Worm (Caenorhabditis elegans) whole organism, mixed stage, embryonic: ENCODE measurements around the gene K04C2.8.

Experiments
- M03D4.4 ChIP-seq: sonication (generic microtip); optimal IDR thresholded peaks from 2 replicates; lab custom pipeline; 2017; ENCODE audit warnings: mild to moderate bottlenecking, missing genetic modification characterization, missing compliant biosample characterization
- bed-3 ChIP-seq: fragments of 200-800 bp; sonication (Bioruptor generic); optimal IDR thresholded peaks from 3 replicates; lab custom pipeline; 2018; ENCODE audit warnings: mild to moderate bottlenecking, missing genetic modification characterization, moderate library complexity, missing compliant biosample characterization
- blmp-1 ChIP-seq: fragments of 150-350 bp; optimal IDR thresholded peaks from 2 replicates; lab custom pipeline; 2014; ENCODE audit warnings: missing biosample characterization, missing genetic modification characterization
- ceh-39 ChIP-seq: fragments of 150-350 bp; optimal IDR thresholded peaks from 2 replicates; lab custom pipeline; 2014; ENCODE audit warnings: missing biosample characterization, missing genetic modification characterization
- ces-1 ChIP-seq: fragments of 150-350 bp; optimal IDR thresholded peaks from 2 replicates; lab custom pipeline; 2014; ENCODE audit warnings: missing biosample characterization, missing genetic modification reagents, missing genetic modification characterization
- cnd-1 ChIP-seq: fragments of 200-800 bp; sonication (Bioruptor generic); optimal IDR thresholded peaks from 2 replicates; lab custom pipeline; 2018; ENCODE audit warnings: mild to moderate bottlenecking, missing genetic modification characterization, missing compliant biosample characterization
- elt-3 ChIP-seq: fragments of 150-350 bp; optimal IDR thresholded peaks from 2 replicates; lab custom pipeline; 2014; ENCODE audit warnings: missing biosample characterization, missing genetic modification characterization
- flh-1 ChIP-seq: fragments of 200-800 bp; sonication (Bioruptor generic); optimal IDR thresholded peaks from 2 replicates; lab custom pipeline; 2018; ENCODE audit warnings: mild to moderate bottlenecking, missing genetic modification characterization, moderate library complexity, missing compliant biosample characterization
- ham-2 ChIP-seq: fragments of 200-800 bp; sonication (Bioruptor generic); optimal IDR thresholded peaks from 2 replicates; lab custom pipeline; 2018; ENCODE audit warnings: mild to moderate bottlenecking, missing genetic modification characterization, missing compliant biosample characterization
- hlh-1 ChIP-seq: fragments of 150-350 bp; optimal IDR thresholded peaks from 2 replicates; lab custom pipeline; 2014; ENCODE audit warnings: missing biosample characterization, missing genetic modification reagents, missing genetic modification characterization
- lin-32 ChIP-seq: fragments of 200-800 bp; sonication (Bioruptor generic); optimal IDR thresholded peaks from 2 replicates; lab custom pipeline; 2018; ENCODE audit warnings: mild to moderate bottlenecking, missing genetic modification characterization, missing compliant biosample characterization
- lsy-2 ChIP-seq: fragments of 150-350 bp; optimal IDR thresholded peaks from 2 replicates; lab custom pipeline; 2014; ENCODE audit warnings: missing biosample characterization, missing genetic modification characterization
- mab-5 ChIP-seq: fragments of 150-350 bp; optimal IDR thresholded peaks from 2 replicates; lab custom pipeline; 2014; ENCODE audit warnings: missing biosample characterization, missing genetic modification characterization
- mep-1 ChIP-seq: fragments of 150-350 bp; optimal IDR thresholded peaks from 2 replicates; lab custom pipeline; 2017; ENCODE audit warnings: missing biosample characterization, missing genetic modification reagents, missing genetic modification characterization, inconsistent platforms
- mls-2 ChIP-seq: sonication (generic microtip); optimal IDR thresholded peaks from 2 replicates; lab custom pipeline; 2016; ENCODE audit warnings: mild to moderate bottlenecking, missing genetic modification characterization, moderate library complexity, missing compliant biosample characterization
- nhr-12 ChIP-seq: fragments of 150-350 bp; optimal IDR thresholded peaks from 2 replicates; lab custom pipeline; 2014; ENCODE audit warnings: missing biosample characterization, missing genetic modification characterization
- nhr-237 ChIP-seq: fragments of 150-350 bp; optimal IDR thresholded peaks from 2 replicates; lab custom pipeline; 2014; ENCODE audit warnings: missing biosample characterization, missing genetic modification characterization
- nhr-76 ChIP-seq: sonication (generic microtip); optimal IDR thresholded peaks from 2 replicates; lab custom pipeline; 2017; ENCODE audit warnings: missing biosample characterization, missing genetic modification characterization
- pha-4 ChIP-seq: fragments of 150-350 bp; optimal IDR thresholded peaks from 2 replicates; lab custom pipeline; 2018; ENCODE audit warnings: missing biosample characterization, missing genetic modification reagents, missing genetic modification characterization
- sem-2 ChIP-seq: fragments of 200-800 bp; sonication (Bioruptor generic); optimal IDR thresholded peaks from 2 replicates; lab custom pipeline; 2018; ENCODE audit warnings: mild to moderate bottlenecking, missing genetic modification characterization, missing compliant biosample characterization
- snpc-4 ChIP-seq: fragments of 150-350 bp; optimal IDR thresholded peaks from 2 replicates; lab custom pipeline; 2014; ENCODE audit warnings: missing biosample characterization, missing genetic modification characterization
- tbx-8 ChIP-seq: fragments of 200-800 bp; sonication (Bioruptor generic); optimal IDR thresholded peaks from 2 replicates; lab custom pipeline; 2018; ENCODE audit warnings: mild to moderate bottlenecking, missing genetic modification characterization, moderate library complexity, missing compliant biosample characterization
- unc-120 ChIP-seq: sonication (generic microtip); optimal IDR thresholded peaks from 2 replicates; lab custom pipeline; 2017; ENCODE audit warnings: missing genetic modification characterization, missing compliant biosample characterization; ENCODE audit not compliant: poor library complexity, severe bottlenecking
- unc-39 ChIP-seq: fragments of 150-350 bp; optimal IDR thresholded peaks from 2 replicates; lab custom pipeline; 2014; ENCODE audit warnings: missing biosample characterization, missing genetic modification characterization
- unc-62 ChIP-seq: fragments of 150-350 bp; optimal IDR thresholded peaks from 2 replicates; lab custom pipeline; 2014; ENCODE audit warnings: missing biosample characterization, missing genetic modification reagents, missing genetic modification characterization
- zip-8 ChIP-seq: fragments of 150-350 bp; optimal IDR thresholded peaks from 2 replicates; lab custom pipeline; 2014; ENCODE audit warnings: missing biosample characterization, missing genetic modification characterization
- ztf-11 ChIP-seq: fragments of 150-350 bp; optimal IDR thresholded peaks from 2 replicates; lab custom pipeline; 2014; ENCODE audit warnings: missing biosample characterization, missing genetic modification characterization

Gene K04C2.8

ce11 chrIII:6839091-6839490 is 31.0 kb upstream of the K04C2.8 start:
- TF ChIP-seq lsy-2 (tag; lab: Kevin White, UChicago): no peak
- no peak for TF ChIP-seq tbx-8 (GFP tag; lab: Kevin White, UChicago)
- no peak for TF ChIP-seq sem-2
- TF ChIP-seq blmp-1: no peak

DNA sequence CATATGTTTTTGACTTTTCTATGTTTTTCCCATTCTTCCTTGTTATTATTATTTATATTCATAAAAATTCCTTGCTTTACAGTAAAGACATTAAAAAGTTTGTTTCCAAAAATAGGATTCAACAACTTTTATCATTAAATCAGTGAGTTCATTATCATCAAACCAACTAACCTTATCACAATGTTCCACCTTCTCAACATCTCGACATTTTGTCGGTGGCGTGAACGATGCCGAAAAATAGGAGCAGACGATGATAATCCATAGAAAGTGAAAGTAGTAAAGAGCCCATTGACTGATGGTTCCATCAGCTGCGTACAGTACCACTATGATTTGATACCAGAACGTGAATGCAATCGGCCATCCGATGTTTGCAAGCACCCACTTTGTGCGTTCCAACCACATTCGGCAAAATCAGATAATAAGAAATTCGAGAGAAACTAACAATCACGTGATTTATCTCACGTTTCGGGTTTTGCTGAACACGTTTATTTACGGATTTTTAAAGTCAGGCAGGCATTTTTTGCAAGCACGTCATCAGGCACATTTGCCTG is 21.4 kb upstream of the K04C2.8 start, which contains the start of gene dhhc-5:
Gene dhhc-5, minus strand, starts transcription at position 406 of the 551 bp plus-strand sequence.
- TF ChIP-seq ceh-39 (tag; lab: Kevin White, UChicago) (no peak), nhr-76 (tag; lab: Kevin White, UChicago) (no peak), pha-4 (tag; lab: Kevin White, UChicago) (no peak), mep-1 (tag; lab: Kevin White, UChicago) (no peak), M03D4.4 (tag; lab: Kevin White, UChicago) (no peak), mls-2 (no peak), elt-3 (no peak)

- no peak for TF ChIP-seq ceh-39 (tag; lab: Kevin White, UChicago)
- TF ChIP-seq elt-3: no peak
- TF ChIP-seq lin-32 (GFP tag; lab: Kevin White, UChicago): no peak
- TF ChIP-seq blmp-1: no peak
- TF ChIP-seq tbx-8 (GFP tag; lab: Kevin White, UChicago): no peak
- no peak for TF ChIP-seq nhr-12 (tag; lab: Kevin White, UChicago)
- TF ChIP-seq zip-8 (tag; lab: Kevin White, UChicago): no peak
- TF ChIP-seq ham-2 (GFP tag; lab: Kevin White, UChicago): no peak
- no peak for TF ChIP-seq snpc-4
Measured at ce11 chrIII:6850255-6850654, 19.8 kb upstream of the K04C2.8 start, which contains the start of gene srv-1. Gene srv-1, plus strand, starts transcription at chrIII:6850385.

ce11 chrIII:6856709-6857108 is 13.4 kb upstream of the K04C2.8 start, which contains the start of gene zak-1:
Gene zak-1, minus strand, starts transcription at chrIII:6856809.
- TF ChIP-seq nhr-237 (no peak), mep-1 (tag; lab: Kevin White, UChicago) (no peak), tbx-8 (GFP tag; lab: Kevin White, UChicago) (no peak), unc-39 (no peak), ztf-11 (tag; lab: Kevin White, UChicago) (no peak), hlh-1 (tag; lab: Kevin White, UChicago) (no peak), mab-5 (tag; lab: Kevin White, UChicago) (no peak), flh-1 (GFP tag; lab: Kevin White, UChicago) (no peak), mls-2 (no peak), cnd-1 (tag; lab: Kevin White, UChicago) (no peak), unc-120 (tag; lab: Kevin White, UChicago) (no peak)

DNA sequence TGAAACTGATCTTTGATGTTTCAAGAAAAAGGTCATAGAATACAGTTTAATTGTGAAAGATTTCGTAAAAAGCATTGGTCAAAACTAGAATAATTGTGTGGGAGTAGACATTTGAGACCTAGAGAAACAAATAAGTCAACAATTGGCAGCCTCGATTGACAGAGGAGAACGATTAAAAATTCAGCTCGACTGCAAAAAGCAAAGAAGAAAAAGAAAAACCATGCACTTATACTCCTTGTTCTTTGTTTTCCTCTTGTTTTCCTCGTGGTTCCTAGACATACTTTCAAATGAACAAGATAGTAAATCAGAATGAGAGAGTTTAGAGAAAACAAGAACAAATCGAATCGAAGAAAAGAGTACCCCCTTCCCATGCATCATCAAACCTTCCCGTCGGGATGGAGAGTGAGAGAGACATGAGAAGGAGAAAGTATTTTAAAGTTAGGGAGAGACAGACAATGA is 12.7 kb upstream of the K04C2.8 start:
- TF ChIP-seq nhr-12 (tag; lab: Kevin White, UChicago) (no peak), pha-4 (tag; lab: Kevin White, UChicago) (no peak), mls-2 (no peak), tbx-8 (GFP tag; lab: Kevin White, UChicago) (no peak)

DNA sequence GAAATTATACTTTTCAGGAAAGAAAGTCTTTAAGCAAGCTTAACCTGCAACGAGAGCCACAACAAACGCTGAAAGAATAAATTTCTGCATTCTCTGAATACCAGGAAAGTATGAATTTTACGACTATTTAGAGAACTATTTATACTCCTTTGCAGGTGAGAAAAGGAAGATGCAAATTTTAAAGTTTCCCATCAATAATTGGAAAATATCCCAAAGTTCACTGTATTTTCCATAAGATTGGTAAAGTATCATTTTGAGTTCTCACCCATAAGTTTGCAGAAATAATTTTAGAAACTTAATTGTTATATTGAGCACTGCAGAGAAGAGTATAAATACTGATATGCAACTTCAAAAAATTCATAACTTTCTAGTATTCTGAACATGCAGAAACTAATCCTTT is 10.6 kb upstream of the K04C2.8 start, which contains the start of gene clec-158:
Gene clec-158, minus strand, starts transcription at position 101 of the 400 bp plus-strand sequence.
- TF ChIP-seq nhr-76 (tag; lab: Kevin White, UChicago) (no peak), unc-62 (GFP tag; lab: Kevin White, UChicago) (no peak), snpc-4 (no peak), bed-3 (GFP tag; lab: Kevin White, UChicago) (no peak), mls-2 (no peak), ces-1 (GFP tag; lab: Kevin White, UChicago) (no peak), zip-8 (tag; lab: Kevin White, UChicago) (no peak), mab-5 (tag; lab: Kevin White, UChicago) (no peak), lin-32 (GFP tag; lab: Kevin White, UChicago) (no peak), cnd-1 (tag; lab: Kevin White, UChicago) (no peak)
- TF ChIP-seq, all 35 proteins: peak for 0

DNA sequence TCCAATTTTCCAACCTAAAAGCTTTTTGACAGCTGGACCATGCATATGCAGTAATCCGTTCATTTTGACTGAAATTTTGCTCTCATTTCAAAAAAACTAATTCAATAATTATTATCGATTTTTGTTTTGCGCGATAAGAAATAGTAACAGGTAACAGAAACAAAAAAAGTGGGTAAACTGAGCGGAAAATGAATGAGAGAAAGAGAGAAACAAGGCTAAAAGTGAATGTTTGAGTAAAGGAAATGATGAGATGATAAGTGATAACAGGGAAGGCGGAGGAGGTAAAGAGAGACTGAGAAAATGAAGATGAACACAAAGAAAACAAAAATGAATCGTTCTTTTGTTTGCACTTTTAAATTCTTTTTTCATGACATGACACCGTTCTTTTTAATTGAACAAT is 6.2 kb upstream of the K04C2.8 start, which contains the start of gene sma-3:
Gene sma-3, minus strand, starts transcription at position 68 of the 400 bp plus-strand sequence.
- no peak for TF ChIP-seq bed-3 (GFP tag; lab: Kevin White, UChicago)
- TF ChIP-seq elt-3: no peak
- TF ChIP-seq blmp-1: peak; percentile 47
